Fruit fly (Drosophila melanogaster) whole organism, embryonic: Measurements from ENCODE around the gene pyd.

Experiments used
- Atf6 ChIP-seq: fragments of 200-800 bp; sonication (Bioruptor generic); IDR thresholded peaks from 2 replicates; pipeline ENCODE4 v1.3.6; 2022; ENCODE audit warnings: missing biosample characterization, missing genetic modification characterization
- CG10267 ChIP-seq: fragments of 200-800 bp; sonication (Bioruptor generic); optimal IDR thresholded peaks from 2 replicates; lab custom pipeline; 2018; ENCODE audit warnings: missing biosample characterization, mild to moderate bottlenecking, missing genetic modification characterization, moderate library complexity
- CG11695 ChIP-seq: fragments of 200-800 bp; sonication (Bioruptor generic); IDR thresholded peaks from 3 replicates; pipeline ENCODE4 v1.3.6; 2022; ENCODE audit warnings: missing biosample characterization, missing genetic modification characterization
- CG13123 ChIP-seq: fragments of 200-800 bp; sonication (Bioruptor generic); optimal IDR thresholded peaks from 2 replicates; lab custom pipeline; 2016; ENCODE audit warnings: missing biosample characterization, missing genetic modification characterization
- CG13424 ChIP-seq: fragments of 200-800 bp; sonication (Bioruptor generic); optimal IDR thresholded peaks from 2 replicates; lab custom pipeline; 2019; ENCODE audit warnings: missing biosample characterization, mild to moderate bottlenecking, missing genetic modification characterization, moderate library complexity
- CG14441 ChIP-seq: fragments of 200-800 bp; sonication (Bioruptor generic); IDR thresholded peaks from 2 replicates; pipeline ENCODE4 v1.3.6; 2022; ENCODE audit warnings: missing biosample characterization, missing genetic modification characterization
- CG18476 ChIP-seq: fragments of 200-800 bp; sonication (Bioruptor generic); optimal IDR thresholded peaks from 2 replicates; lab custom pipeline; 2016; ENCODE audit warnings: missing biosample characterization, mild to moderate bottlenecking, missing genetic modification characterization
- CG18599 ChIP-seq: fragments of 200-800 bp; sonication (Bioruptor generic); optimal IDR thresholded peaks from 3 replicates; lab custom pipeline; 2017; ENCODE audit warnings: missing biosample characterization, missing genetic modification characterization, mild to moderate bottlenecking, moderate library complexity, missing genetic modification reagents
- CG30403 ChIP-seq: fragments of 200-800 bp; sonication (Bioruptor generic); optimal IDR thresholded peaks from 3 replicates; lab custom pipeline; 2016; ENCODE audit warnings: missing biosample characterization, missing genetic modification characterization
- CG3281 ChIP-seq: fragments of 200-800 bp; sonication (Bioruptor generic); optimal IDR thresholded peaks from 3 replicates; lab custom pipeline; 2017; ENCODE audit warnings: missing biosample characterization, mild to moderate bottlenecking, missing genetic modification characterization
- CG3407 ChIP-seq: fragments of 200-800 bp; sonication (Bioruptor generic); optimal IDR thresholded peaks from 2 replicates; lab custom pipeline; 2018; ENCODE audit warnings: missing biosample characterization, mild to moderate bottlenecking, missing genetic modification characterization
- CG4424 ChIP-seq: fragments of 200-800 bp; sonication (Bioruptor generic); optimal IDR thresholded peaks from 3 replicates; lab custom pipeline; 2016; ENCODE audit warnings: missing biosample characterization, missing genetic modification characterization
- CG5245 ChIP-seq: fragments of 200-800 bp; sonication (Bioruptor generic); optimal IDR thresholded peaks from 3 replicates; lab custom pipeline; 2016; ENCODE audit warnings: missing biosample characterization, missing genetic modification characterization
- CG6175 ChIP-seq: fragments of 200-800 bp; sonication (Bioruptor generic); IDR thresholded peaks from 3 replicates; pipeline ENCODE4 v1.3.6; 2022; ENCODE audit warnings: missing biosample characterization, missing genetic modification characterization
- CG7271 ChIP-seq: fragments of 200-800 bp; sonication (Bioruptor generic); optimal IDR thresholded peaks from 2 replicates; lab custom pipeline; 2018; ENCODE audit warnings: missing biosample characterization, mild to moderate bottlenecking, missing genetic modification characterization, moderate library complexity
- CG7357 ChIP-seq: fragments of 200-800 bp; sonication (Bioruptor generic); IDR thresholded peaks from 3 replicates; pipeline ENCODE4 v1.3.6; 2022; ENCODE audit warnings: missing biosample characterization, missing genetic modification characterization
- CG7786 ChIP-seq: fragments of 200-800 bp; sonication (Bioruptor generic); optimal IDR thresholded peaks from 2 replicates; lab custom pipeline; 2016; ENCODE audit warnings: missing biosample characterization, missing genetic modification characterization
- CG7928 ChIP-seq: fragments of 200-800 bp; sonication (Bioruptor generic); optimal IDR thresholded peaks from 2 replicates; lab custom pipeline; 2017; ENCODE audit warnings: missing biosample characterization, mild to moderate bottlenecking, missing genetic modification characterization
- CG8765 ChIP-seq: fragments of 200-800 bp; sonication (Bioruptor generic); IDR thresholded peaks from 2 replicates; pipeline ENCODE4 v1.3.6; 2022; ENCODE audit warnings: missing biosample characterization, missing genetic modification characterization
- Camta ChIP-seq: fragments of 200-800 bp; sonication (Bioruptor generic); optimal IDR thresholded peaks from 2 replicates; lab custom pipeline; 2016; ENCODE audit warnings: missing biosample characterization, missing genetic modification characterization
- Dll ChIP-seq: fragments of 200-800 bp; sonication (Bioruptor generic); IDR thresholded peaks from 4 replicates; pipeline ENCODE4 v1.3.6; 2022; ENCODE audit warnings: missing biosample characterization, missing genetic modification characterization; ENCODE audit not compliant: partially characterized antibody
- Doc2 ChIP-seq: fragments of 200-800 bp; sonication (Bioruptor generic); IDR thresholded peaks from 2 replicates; pipeline ENCODE4 v1.3.6; 2022; ENCODE audit warnings: missing biosample characterization, missing genetic modification characterization
- Dref ChIP-seq: fragments of 200-800 bp; sonication (Bioruptor generic); IDR thresholded peaks from 2 replicates; pipeline ENCODE4 v1.3.6; 2022; ENCODE audit warnings: missing biosample characterization, missing genetic modification characterization
- Drgx ChIP-seq: fragments of 200-800 bp; sonication (Bioruptor generic); IDR thresholded peaks from 2 replicates; pipeline ENCODE4 v1.3.6; 2022; ENCODE audit warnings: missing biosample characterization, missing genetic modification characterization
- H2.0 ChIP-seq: fragments of 200-800 bp; sonication (Bioruptor generic); IDR thresholded peaks from 2 replicates; pipeline ENCODE4 v1.3.6; 2022; ENCODE audit warnings: missing biosample characterization, missing genetic modification characterization
- Hand ChIP-seq: fragments of 200-800 bp; sonication (Bioruptor generic); optimal IDR thresholded peaks from 2 replicates; lab custom pipeline; 2017; ENCODE audit warnings: mild to moderate bottlenecking, missing biosample characterization, missing genetic modification reagents, missing genetic modification characterization
- Lhr ChIP-seq: fragments of 200-800 bp; sonication (Bioruptor generic); optimal IDR thresholded peaks from 3 replicates; lab custom pipeline; 2017; ENCODE audit warnings: mild to moderate bottlenecking, missing biosample characterization, missing genetic modification reagents, missing genetic modification characterization
- Pdp1 ChIP-seq, 2 experiments: fragments of 200-800 bp; sonication (Bioruptor generic); optimal IDR thresholded peaks; 3 replicates each; lab custom pipeline; 2016; ENCODE audit warnings: missing biosample characterization in 2 of 2, missing genetic modification characterization in 2 of 2, mild to moderate bottlenecking in 1 of 2, moderate library complexity in 1 of 2
- Sox102F ChIP-seq: fragments of 200-800 bp; sonication (Bioruptor generic); optimal IDR thresholded peaks from 2 replicates; lab custom pipeline; 2018; ENCODE audit warnings: missing biosample characterization, mild to moderate bottlenecking, missing genetic modification characterization, moderate library complexity
- ara ChIP-seq: fragments of 200-800 bp; sonication (Bioruptor generic); IDR thresholded peaks from 2 replicates; pipeline ENCODE4 v1.3.6; 2022; ENCODE audit warnings: missing biosample characterization, missing genetic modification characterization
- bcd ChIP-seq: fragments of 200-800 bp; sonication (Bioruptor generic); optimal IDR thresholded peaks from 2 replicates; lab custom pipeline; 2017; ENCODE audit warnings: missing biosample characterization, mild to moderate bottlenecking, missing genetic modification characterization
- bsh ChIP-seq, 2 experiments: fragments of 200-800 bp; sonication (Bioruptor generic); optimal IDR thresholded peaks; 2 replicates each; lab custom pipeline; 2017 to 2018; ENCODE audit warnings: mild to moderate bottlenecking in 2 of 2, missing biosample characterization in 2 of 2, missing genetic modification characterization in 2 of 2, moderate library complexity in 1 of 2
- caup ChIP-seq: fragments of 200-800 bp; sonication (Bioruptor generic); optimal IDR thresholded peaks from 3 replicates; lab custom pipeline; 2017; ENCODE audit warnings: missing biosample characterization, mild to moderate bottlenecking, missing genetic modification characterization, moderate library complexity; ENCODE audit not compliant: severe bottlenecking
- chif ChIP-seq, 2 experiments: fragments of 200-800 bp; sonication (Bioruptor generic); optimal IDR thresholded peaks; 3 replicates each; lab custom pipeline; 2016; ENCODE audit warnings: missing biosample characterization in 2 of 2, missing genetic modification characterization in 2 of 2
- dan ChIP-seq: fragments of 200-800 bp; sonication (Bioruptor generic); IDR thresholded peaks from 2 replicates; pipeline ENCODE4 v1.3.6; 2022; ENCODE audit warnings: missing biosample characterization, missing genetic modification characterization
- gsb-n ChIP-seq: fragments of 200-800 bp; sonication (Bioruptor generic); optimal IDR thresholded peaks from 3 replicates; lab custom pipeline; 2018; ENCODE audit warnings: missing biosample characterization, mild to moderate bottlenecking, missing genetic modification characterization
- knrl ChIP-seq: fragments of 200-800 bp; sonication (Bioruptor generic); IDR thresholded peaks from 3 replicates; pipeline ENCODE4 v1.3.6; 2022; ENCODE audit warnings: missing biosample characterization, missing genetic modification characterization; ENCODE audit not compliant: partially characterized antibody
- nerfin-1 ChIP-seq: fragments of 200-800 bp; sonication (Bioruptor generic); optimal IDR thresholded peaks from 3 replicates; lab custom pipeline; 2019; ENCODE audit warnings: missing biosample characterization, mild to moderate bottlenecking, missing genetic modification characterization, moderate library complexity
- nerfin-2 ChIP-seq: fragments of 200-800 bp; sonication (Bioruptor generic); IDR thresholded peaks from 2 replicates; pipeline ENCODE4 v1.3.6; 2022; ENCODE audit warnings: missing biosample characterization, missing genetic modification characterization; ENCODE audit not compliant: partially characterized antibody
- phol ChIP-seq: fragments of 200-800 bp; sonication (Bioruptor generic); optimal IDR thresholded peaks from 3 replicates; lab custom pipeline; 2018; ENCODE audit warnings: missing biosample characterization, mild to moderate bottlenecking, missing genetic modification characterization, moderate library complexity
- pita ChIP-seq: fragments of 200-800 bp; sonication (Bioruptor generic); optimal IDR thresholded peaks from 2 replicates; lab custom pipeline; 2017; ENCODE audit warnings: missing biosample characterization, mild to moderate bottlenecking, missing genetic modification characterization
- repo ChIP-seq: fragments of 200-800 bp; sonication (Bioruptor generic); optimal IDR thresholded peaks from 2 replicates; lab custom pipeline; 2016; ENCODE audit warnings: missing biosample characterization, missing genetic modification characterization
- sens ChIP-seq: fragments of 200-800 bp; sonication (Bioruptor generic); peaks from one replicate; lab custom pipeline; 2016; ENCODE audit warnings: missing biosample characterization, missing genetic modification characterization
- shn ChIP-seq: fragments of 200-800 bp; sonication (Bioruptor generic); optimal IDR thresholded peaks from 3 replicates; lab custom pipeline; 2016; ENCODE audit warnings: missing biosample characterization, missing genetic modification characterization
- sob ChIP-seq: fragments of 200-800 bp; sonication (Bioruptor generic); IDR thresholded peaks from 2 replicates; pipeline ENCODE4 v1.3.6; 2022; ENCODE audit warnings: missing biosample characterization, missing genetic modification characterization
- tap ChIP-seq: fragments of 200-800 bp; optimal IDR thresholded peaks from 3 replicates; lab custom pipeline; 2019; ENCODE audit warnings: missing biosample characterization, mild to moderate bottlenecking, missing genetic modification characterization, moderate library complexity
- twi ChIP-seq: fragments of 200-800 bp; optimal IDR thresholded peaks from 2 replicates; lab custom pipeline; 2019; ENCODE audit warnings: missing biosample characterization, mild to moderate bottlenecking, missing genetic modification characterization, moderate library complexity
- wek ChIP-seq: fragments of 200-800 bp; sonication (Bioruptor generic); optimal IDR thresholded peaks from 3 replicates; lab custom pipeline; 2018; ENCODE audit warnings: missing biosample characterization, mild to moderate bottlenecking, missing genetic modification characterization, moderate library complexity
- zfh2 ChIP-seq: fragments of 200-800 bp; sonication (Bioruptor generic); optimal IDR thresholded peaks from 2 replicates; lab custom pipeline; 2016; ENCODE audit warnings: missing biosample characterization, missing genetic modification characterization

The pyd gene

dm6 chr3R:8886772-8887367, 44.8 kb downstream of the pyd start (continued):
- TF ChIP-seq CG6175 (GFP tag; lab: Robert Waterston, UW) (no peak), pita (GFP tag; lab: Kevin White, UChicago) (no peak), CG7271 (tag; lab: Kevin White, UChicago) (no peak), sens (GFP tag; lab: Kevin White, UChicago) (peak; percentile 95), bcd (GFP tag; lab: Kevin White, UChicago) (peak; percentile 26), Lhr (GFP tag; lab: Kevin White, UChicago) (no peak), Pdp1 (GFP tag; optimal IDR thresholded peaks at IDR 0.05; lab: Kevin White, UChicago) (peak; percentile 34 to 43), CG4424 (GFP tag; lab: Kevin White, UChicago) (peak; percentile 49), CG10267 (tag; lab: Kevin White, UChicago) (peak; percentile 47), sob (GFP tag; lab: Robert Waterston, UW) (0 out of 2 replicates have a peak, but pooled peaks have one; percentile 32), caup (GFP tag; lab: Kevin White, UChicago) (no peak), phol (tag; lab: Kevin White, UChicago) (peak; percentile 65), wek (GFP tag; lab: Kevin White, UChicago) (no peak), CG18599 (GFP tag; lab: Kevin White, UChicago) (peak; percentile 29), Drgx (GFP tag; lab: Robert Waterston, UW) (peak; percentile 51), shn (GFP tag; lab: Kevin White, UChicago) (no peak), dan (GFP tag; lab: Robert Waterston, UW) (no peak), bsh (GFP tag; optimal IDR thresholded peaks at IDR 0.05; lab: Kevin White, UChicago) (peak in 1 of 2 experiments; percentile 74), chif (GFP tag; optimal IDR thresholded peaks at IDR 0.05; lab: Kevin White, UChicago) (peak; percentile 16 to 39), CG13123 (GFP tag; lab: Kevin White, UChicago) (no peak), Dll (GFP tag; lab: Robert Waterston, UW) (no peak), CG7928 (no peak), Doc2 (no peak), Sox102F (peak; percentile 35), Camta (GFP tag; lab: Kevin White, UChicago) (peak; percentile 50), Dref (GFP tag; lab: Robert Waterston, UW) (no peak), tap (tag; lab: Kevin White, UChicago) (peak; percentile 32), CG5245 (GFP tag; lab: Kevin White, UChicago) (peak; percentile 8), CG30403 (GFP tag; lab: Kevin White, UChicago) (peak; percentile 49), CG11695 (GFP tag; lab: Robert Waterston, UW) (0 out of 3 replicates have a peak, but pooled peaks have one; percentile 29), nerfin-1 (tag; lab: Kevin White, UChicago) (peak; percentile 49), CG7357 (GFP tag; lab: Robert Waterston, UW) (no peak; the same call in 2 of the 3 replicates), twi (no peak), repo (no peak), H2.0 (GFP tag; lab: Robert Waterston, UW) (peak; percentile 26; the same call in 1 of the 2 replicates), zfh2 (no peak), knrl (GFP tag; lab: Robert Waterston, UW) (no peak), CG3281 (GFP tag; lab: Kevin White, UChicago) (no peak), CG14441 (GFP tag; lab: Robert Waterston, UW) (0 out of 2 replicates have a peak, but pooled peaks have one; percentile 32), CG8765 (no peak), CG3407 (peak; percentile 30), CG18476 (GFP tag; lab: Kevin White, UChicago) (no peak), nerfin-2 (GFP tag; lab: Robert Waterston, UW) (no peak), Hand (GFP tag; lab: Kevin White, UChicago) (no peak), CG7786 (GFP tag; lab: Kevin White, UChicago) (no peak), ara (GFP tag; lab: Robert Waterston, UW) (peak; percentile 47; the same call in 1 of the 2 replicates), Atf6 (GFP tag; lab: Robert Waterston, UW) (no peak), gsb-n (tag; lab: Kevin White, UChicago) (peak; percentile 44), CG13424 (tag; lab: Kevin White, UChicago) (peak; percentile 34)
